Fruit fly (Drosophila melanogaster) whole organism, embryonic: ENCODE results near the gene CG44355.

Experiments used
- CG10462 ChIP-seq: fragments of 200-800 bp; sonication (Bioruptor generic); optimal IDR thresholded peaks from 2 replicates; lab custom pipeline; 2016; ENCODE audit warnings: missing biosample characterization, missing genetic modification characterization
- CG11398 ChIP-seq: fragments of 200-800 bp; sonication (Bioruptor generic); optimal IDR thresholded peaks from 2 replicates; lab custom pipeline; 2016; ENCODE audit warnings: missing biosample characterization, missing genetic modification characterization
- CG2129 ChIP-seq: fragments of 200-800 bp; sonication (Bioruptor generic); IDR thresholded peaks from 2 replicates; pipeline ENCODE4 v1.3.6; 2022; ENCODE audit warnings: missing biosample characterization, missing genetic modification characterization; ENCODE audit not compliant: partially characterized antibody
- CG6654 ChIP-seq: fragments of 200-800 bp; sonication (Bioruptor generic); optimal IDR thresholded peaks from 2 replicates; lab custom pipeline; 2017; ENCODE audit warnings: missing biosample characterization, mild to moderate bottlenecking, missing genetic modification characterization
- CG9932 ChIP-seq: fragments of 200-800 bp; sonication (Bioruptor generic); IDR thresholded peaks from 2 replicates; pipeline ENCODE4 v1.3.6; 2022; ENCODE audit warnings: missing biosample characterization, missing genetic modification characterization
- D19A ChIP-seq: fragments of 200-800 bp; optimal IDR thresholded peaks from 3 replicates; lab custom pipeline; 2019; ENCODE audit warnings: missing biosample characterization, mild to moderate bottlenecking, missing genetic modification characterization, moderate library complexity
- E2f2 ChIP-seq: fragments of 200-800 bp; sonication (Bioruptor generic); IDR thresholded peaks from 2 replicates; pipeline ENCODE4 v1.3.6; 2022; ENCODE audit warnings: missing biosample characterization, missing genetic modification characterization
- Ets97D ChIP-seq: fragments of 200-800 bp; sonication (Bioruptor generic); optimal IDR thresholded peaks from 3 replicates; lab custom pipeline; 2016; ENCODE audit warnings: missing biosample characterization, missing genetic modification characterization
- NC2α ChIP-seq: fragments of 200-800 bp; sonication (Bioruptor generic); optimal IDR thresholded peaks from 2 replicates; lab custom pipeline; 2016; ENCODE audit warnings: missing biosample characterization, missing genetic modification characterization
- Rfx ChIP-seq: fragments of 200-800 bp; sonication (Bioruptor generic); IDR thresholded peaks from 2 replicates; pipeline ENCODE4 v1.3.6; 2022; ENCODE audit warnings: missing biosample characterization, missing genetic modification characterization
- ftz-f1 ChIP-seq: fragments of 200-800 bp; sonication (Bioruptor generic); optimal IDR thresholded peaks from 2 replicates; lab custom pipeline; 2016; ENCODE audit warnings: missing biosample characterization, missing genetic modification characterization
- kay ChIP-seq: fragments of 200-800 bp; sonication (Bioruptor generic); optimal IDR thresholded peaks from 2 replicates; lab custom pipeline; 2016; ENCODE audit warnings: missing biosample characterization, missing genetic modification characterization
- salm ChIP-seq: fragments of 200-800 bp; sonication (Bioruptor generic); optimal IDR thresholded peaks from 2 replicates; lab custom pipeline; 2018; ENCODE audit warnings: missing biosample characterization, mild to moderate bottlenecking, missing genetic modification characterization

DNA sequence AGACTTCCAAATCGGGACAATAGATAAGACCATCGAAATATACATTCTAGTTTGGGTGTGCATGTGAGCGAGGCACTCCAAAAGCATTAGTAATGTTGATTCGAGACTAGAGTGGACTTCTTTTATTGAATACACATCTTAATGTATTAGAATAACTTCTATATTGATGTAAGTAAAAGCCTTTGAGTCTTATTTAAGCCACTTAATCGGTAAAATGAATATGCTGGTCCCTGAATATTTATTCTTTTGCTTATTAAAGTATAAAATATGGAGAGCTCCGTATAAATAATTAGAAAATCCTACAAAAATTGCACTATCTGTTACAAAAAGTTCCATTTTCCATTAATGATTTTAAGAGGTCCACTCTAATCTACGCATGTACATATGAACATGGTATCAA lies 40.7 kb upstream of the CG44355 start:
- peak; percentile 31 for TF ChIP-seq D19A
- no peak for TF ChIP-seq ftz-f1 (GFP tag; lab: Kevin White, UChicago)
- TF ChIP-seq CG9932: no peak
- TF ChIP-seq kay (GFP tag; lab: Kevin White, UChicago): no peak
- no peak for TF ChIP-seq CG6654
- TF ChIP-seq E2f2 (GFP tag; lab: Robert Waterston, UW): no peak
- TF ChIP-seq Rfx (GFP tag; lab: Robert Waterston, UW): peak; percentile 34; the same call in 1 of the 2 replicates
- no peak for TF ChIP-seq CG11398
- TF ChIP-seq CG10462: no peak
- TF ChIP-seq Ets97D (GFP tag; lab: Kevin White, UChicago): no peak
- TF ChIP-seq salm: no peak
- TF ChIP-seq CG2129 (GFP tag; lab: Robert Waterston, UW): no peak
- TF ChIP-seq NC2α (GFP tag; lab: Kevin White, UChicago): no peak
